Worm (Caenorhabditis elegans): ENCODE data around the gene C50C3.19.
A peak's percentile ranks its signal among the peaks of the same experiment; 100 is the strongest.

Gene C50C3.19

DNA sequence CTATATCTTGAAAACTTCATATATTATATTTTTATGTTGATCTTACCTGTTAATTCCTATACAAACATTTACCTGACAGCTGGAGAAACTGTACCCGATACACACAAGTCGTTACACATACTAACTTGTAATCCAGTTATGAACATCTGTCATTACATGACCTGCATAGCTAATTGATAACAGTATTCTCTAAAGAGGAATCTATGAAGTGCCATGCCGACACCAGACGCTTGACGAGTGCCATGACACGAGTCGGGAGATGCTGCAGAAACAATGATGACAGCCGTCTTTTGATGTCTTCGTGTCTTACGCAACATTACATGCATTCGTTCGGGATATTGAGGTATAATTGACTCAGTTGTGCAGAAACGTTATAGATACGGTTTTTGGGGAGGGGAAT lies 29.5 kb downstream of the C50C3.19 start:
- no peak for TF ChIP-seq him-1 (tag; optimal IDR thresholded peaks at IDR 0.05)
- no peak for TF ChIP-seq dao-5 (tag; optimal IDR thresholded peaks at IDR 0.05)
- no peak for TF ChIP-seq W03F9.2 (tag; optimal IDR thresholded peaks at IDR 0.05)

DNA sequence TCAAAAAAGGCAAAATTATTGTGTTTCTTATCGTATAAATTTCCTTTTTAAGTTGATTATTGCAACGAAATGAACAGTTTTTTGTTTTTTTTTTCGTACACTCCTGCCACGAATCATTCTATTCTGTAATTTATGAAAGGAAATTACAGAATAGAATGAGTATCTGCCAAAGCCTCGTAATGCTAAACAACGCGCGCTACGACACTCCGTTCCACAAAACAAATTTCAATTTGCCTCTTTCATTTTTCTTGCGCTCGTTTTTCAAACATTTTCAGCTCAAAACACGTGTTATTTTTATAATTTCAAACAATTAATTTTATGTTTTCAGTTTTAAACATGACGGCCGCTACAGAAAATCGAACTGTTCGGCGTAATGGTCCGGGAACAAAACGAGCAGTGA lies 34.2 kb downstream of the C50C3.19 start, which contains the start of gene mob-4:
Gene mob-4 (plus strand): TSS at position 329 of the 400 bp plus-strand sequence.
- TF ChIP-seq him-1 (tag; optimal IDR thresholded peaks at IDR 0.05) (no peak), W03F9.2 (tag; optimal IDR thresholded peaks at IDR 0.05) (no peak), dao-5 (tag; optimal IDR thresholded peaks at IDR 0.05) (no peak)

DNA sequence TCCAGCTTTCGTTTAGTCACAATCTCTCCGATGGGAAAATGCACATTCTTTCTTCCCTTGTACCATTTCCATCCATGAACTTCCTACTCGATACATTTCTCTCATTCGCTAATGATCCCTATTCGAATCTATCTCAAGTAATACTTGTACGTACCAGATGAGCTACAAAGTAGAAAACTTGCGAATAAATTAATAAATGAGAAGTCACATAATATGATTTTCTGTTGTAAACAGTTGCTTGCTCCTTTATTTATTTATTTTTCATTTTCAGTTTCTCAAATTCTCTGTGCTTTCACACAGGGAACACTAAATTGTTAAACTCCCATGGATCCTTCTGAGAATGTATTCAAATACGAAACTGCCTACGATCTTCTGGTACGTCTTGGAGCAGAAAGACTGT lies 35.6 kb downstream of the C50C3.19 start, which contains the start of gene rfs-1:
Gene rfs-1 (plus strand): TSS at position 301 of the 400 bp plus-strand sequence.
- TF ChIP-seq W03F9.2 (tag; optimal IDR thresholded peaks at IDR 0.05) (no peak), him-1 (tag; optimal IDR thresholded peaks at IDR 0.05) (no peak), dao-5 (tag; optimal IDR thresholded peaks at IDR 0.05) (no peak)

DNA sequence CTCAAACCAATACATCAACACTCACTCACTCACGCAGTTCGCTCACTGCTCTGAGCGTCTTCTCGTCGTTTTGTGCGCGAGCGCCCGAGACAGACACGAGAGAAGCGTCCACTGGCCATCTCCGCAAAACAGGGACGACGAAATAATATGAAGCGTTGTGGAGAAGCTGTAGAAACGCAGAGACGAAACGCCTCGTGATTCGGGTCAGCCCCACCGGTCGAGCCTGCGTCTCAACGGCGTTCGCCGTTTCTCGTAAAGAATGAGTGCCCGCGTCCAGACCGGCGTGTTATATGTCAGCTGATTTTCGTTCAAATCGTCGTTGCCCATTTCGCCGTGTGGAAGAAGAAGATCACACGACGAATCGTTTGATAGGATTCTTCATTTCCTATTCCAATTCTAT lies 36.9 kb downstream of the C50C3.19 start, which contains the start of gene fbxl-1:
Gene fbxl-1 (plus strand): TSS at position 320 of the 400 bp plus-strand sequence.
- TF ChIP-seq him-1 (tag; optimal IDR thresholded peaks at IDR 0.05) (peak; percentile 84), W03F9.2 (tag; optimal IDR thresholded peaks at IDR 0.05) (peak; percentile 2), dao-5 (tag; optimal IDR thresholded peaks at IDR 0.05) (no peak)

DNA sequence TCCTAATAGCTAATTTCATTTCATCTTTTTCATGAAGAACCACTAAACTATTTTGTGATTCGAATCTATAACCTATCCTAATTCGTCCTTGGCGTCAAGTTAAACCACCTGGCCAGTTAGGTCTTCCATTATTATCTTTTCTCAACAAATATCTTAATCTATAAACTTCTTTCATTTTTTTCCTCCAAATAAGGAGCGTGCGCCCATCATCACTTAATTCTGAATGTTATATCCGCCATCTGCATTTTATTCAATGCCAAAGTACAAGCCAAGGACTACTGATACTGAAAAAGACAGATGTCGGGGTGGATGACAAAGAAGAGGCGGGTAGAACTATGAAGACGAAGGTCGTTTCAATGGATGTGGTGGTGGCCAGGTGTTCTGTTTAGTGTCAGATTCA lies 38.3 kb downstream of the C50C3.19 start:
- no peak for TF ChIP-seq dao-5 (tag; optimal IDR thresholded peaks at IDR 0.05)
- no peak for TF ChIP-seq W03F9.2 (tag; optimal IDR thresholded peaks at IDR 0.05)
- no peak for TF ChIP-seq him-1 (tag; optimal IDR thresholded peaks at IDR 0.05)

DNA sequence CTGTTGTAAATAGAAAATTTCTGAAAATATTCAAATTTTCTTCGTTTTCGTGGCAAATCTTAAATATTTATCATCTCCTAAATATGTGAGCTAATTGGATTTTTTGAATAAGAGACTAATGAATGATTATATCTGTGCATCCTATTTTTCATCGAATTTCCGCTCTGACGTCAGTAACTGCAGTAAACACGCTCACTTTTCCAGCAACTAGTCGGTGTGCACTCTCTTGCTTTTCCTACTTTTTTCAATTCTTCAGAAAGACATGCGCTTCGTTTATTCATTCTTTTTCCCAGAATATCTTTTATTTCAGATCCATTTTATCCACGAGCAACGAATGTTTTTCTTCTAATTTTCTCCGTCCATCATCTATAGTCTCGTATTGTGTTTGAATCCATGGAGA lies 38.9 kb downstream of the C50C3.19 start:
- TF ChIP-seq him-1 (tag; optimal IDR thresholded peaks at IDR 0.05) (no peak), dao-5 (tag; optimal IDR thresholded peaks at IDR 0.05) (no peak), W03F9.2 (tag; optimal IDR thresholded peaks at IDR 0.05) (no peak)

DNA sequence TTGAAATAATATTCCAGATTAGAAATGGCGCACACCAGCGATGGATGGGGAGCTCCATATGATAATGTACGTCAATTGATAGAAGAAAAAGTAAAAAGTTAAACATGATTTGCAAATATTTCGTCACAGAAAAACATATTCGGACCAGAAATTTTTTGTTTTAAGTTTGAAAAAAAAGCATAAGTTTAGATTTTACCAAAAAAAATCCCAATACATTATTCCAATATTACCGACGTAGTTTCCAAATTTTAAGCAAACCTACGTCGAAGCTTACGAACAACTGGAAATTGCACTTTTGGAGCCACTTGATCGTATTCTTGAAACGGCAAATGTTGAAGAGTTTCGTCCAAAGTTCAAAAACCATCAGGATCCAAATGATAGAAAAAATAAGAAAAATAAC lies 42.0 kb downstream of the C50C3.19 start, which contains the start of gene henn-1:
Gene henn-1 (plus strand): TSS at position 18 of the 400 bp plus-strand sequence.
- TF ChIP-seq him-1 (tag; optimal IDR thresholded peaks at IDR 0.05) (no peak), W03F9.2 (tag; optimal IDR thresholded peaks at IDR 0.05) (no peak), dao-5 (tag; optimal IDR thresholded peaks at IDR 0.05) (no peak)

DNA sequence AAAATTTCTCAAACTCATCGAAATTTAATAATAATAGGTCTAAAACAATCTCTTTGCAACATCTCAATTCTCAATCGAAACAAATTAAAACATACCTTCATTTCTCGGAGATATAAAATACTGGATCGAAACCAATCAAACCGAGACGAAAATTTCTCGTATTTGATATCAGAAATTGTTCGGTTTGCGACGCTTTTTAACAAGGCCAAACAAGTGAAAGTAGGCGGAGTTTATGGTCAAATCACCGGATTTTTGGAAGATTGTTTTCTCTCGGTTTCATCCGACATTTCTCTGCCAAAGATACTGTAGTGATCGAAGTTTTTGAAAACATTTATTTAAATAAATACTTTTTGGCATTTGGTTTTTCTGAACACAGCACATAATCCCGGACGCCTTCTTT lies 44.8 kb downstream of the C50C3.19 start, which contains the start of gene C02F5.14:
Gene C02F5.14 (minus strand): TSS at position 157 of the 400 bp plus-strand sequence.
- no peak for TF ChIP-seq dao-5 (tag; optimal IDR thresholded peaks at IDR 0.05)
- no peak for TF ChIP-seq him-1 (tag; optimal IDR thresholded peaks at IDR 0.05)

DNA sequence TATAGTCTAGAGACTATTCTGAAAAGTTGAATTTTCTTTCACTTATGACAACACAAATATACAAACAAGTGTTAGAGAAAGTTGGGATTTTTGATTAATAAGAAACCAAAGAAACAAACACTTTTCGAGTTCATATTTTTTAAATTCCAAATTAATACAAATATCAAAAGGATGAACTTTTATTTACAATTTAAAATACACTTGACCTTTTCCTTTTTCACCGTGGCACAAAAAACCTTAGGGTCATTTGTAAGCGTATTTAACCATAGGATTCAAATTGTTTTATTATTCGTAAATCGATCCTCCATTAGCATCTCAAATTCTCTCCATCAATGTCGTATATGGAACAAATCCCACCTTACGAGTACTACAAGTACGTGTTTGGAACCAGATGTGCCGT lies 45.3 kb downstream of the C50C3.19 start, which contains the start of gene C02F5.5:
Gene C02F5.5 (plus strand): TSS at position 301 of the 400 bp plus-strand sequence.
- no peak for TF ChIP-seq dao-5 (tag; optimal IDR thresholded peaks at IDR 0.05)
- no peak for TF ChIP-seq W03F9.2 (tag; optimal IDR thresholded peaks at IDR 0.05)
- no peak for TF ChIP-seq him-1 (tag; optimal IDR thresholded peaks at IDR 0.05)

DNA sequence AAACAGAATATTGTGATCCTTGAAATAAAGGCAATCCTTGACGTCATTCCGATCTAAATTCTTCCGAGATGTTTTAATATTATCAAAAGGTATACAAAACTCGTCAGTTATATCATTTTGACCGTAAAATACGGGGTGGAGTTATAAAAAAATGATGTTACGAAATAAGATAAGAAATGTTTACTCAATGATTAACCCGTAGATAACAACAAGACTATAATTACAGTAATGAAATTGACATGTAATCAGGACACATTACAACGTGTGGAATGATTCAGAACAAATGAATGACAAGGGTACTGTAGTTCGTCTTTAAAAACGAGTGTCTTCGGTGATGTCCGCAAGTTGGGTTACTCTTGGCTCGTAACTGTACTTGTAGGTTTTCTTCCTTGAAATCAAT lies 47.2 kb downstream of the C50C3.19 start, which contains the start of gene tsp-2:
Gene tsp-2 (minus strand): TSS at position 109 of the 400 bp plus-strand sequence.
- TF ChIP-seq him-1 (tag; optimal IDR thresholded peaks at IDR 0.05) (no peak), W03F9.2 (tag; optimal IDR thresholded peaks at IDR 0.05) (no peak), dao-5 (tag; optimal IDR thresholded peaks at IDR 0.05) (no peak)

DNA sequence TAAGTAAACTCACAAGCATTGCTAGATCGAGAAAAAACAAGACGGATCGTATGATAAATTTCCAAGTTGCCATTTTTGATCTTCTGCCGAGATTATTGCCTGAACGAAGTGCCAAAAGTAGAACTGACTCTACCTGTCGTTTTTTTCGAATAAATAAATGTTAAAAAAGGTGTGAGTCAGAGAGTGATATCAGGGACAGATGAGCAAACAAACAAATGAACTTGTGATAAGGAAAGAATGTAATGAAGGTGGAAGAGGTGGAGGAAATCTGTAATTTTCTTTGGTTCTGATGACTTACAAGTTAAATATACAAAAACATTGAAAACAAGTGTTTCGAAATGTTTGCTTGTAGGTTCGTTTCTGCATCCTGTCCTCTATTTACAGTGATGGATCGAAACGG lies 48.7 kb downstream of the C50C3.19 start, which contains the start of gene tsp-1:
Gene tsp-1 (minus strand): TSS at position 99 of the 400 bp plus-strand sequence.
- TF ChIP-seq him-1 (tag; optimal IDR thresholded peaks at IDR 0.05), result no peak

DNA sequence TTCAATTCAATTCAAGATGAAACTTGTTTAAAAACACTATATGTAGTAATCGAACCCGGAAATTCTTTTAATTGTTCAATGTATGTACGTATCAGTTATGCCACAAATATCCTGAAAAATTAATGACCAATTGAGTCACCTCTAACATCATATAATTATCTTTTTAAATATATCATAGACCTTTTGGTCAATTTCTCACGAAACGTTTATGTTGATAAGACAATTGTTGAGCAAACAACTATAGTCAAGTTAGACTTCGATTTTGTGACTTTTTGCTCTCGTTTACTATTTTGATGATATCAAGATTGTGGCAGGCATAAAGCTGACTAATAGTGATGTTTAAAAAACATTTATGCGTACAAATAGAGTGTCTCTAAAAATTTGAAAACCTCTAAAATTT lies 49.6 kb downstream of the C50C3.19 start:
- no peak for TF ChIP-seq him-1 (tag; optimal IDR thresholded peaks at IDR 0.05)
- TF ChIP-seq W03F9.2 (tag; optimal IDR thresholded peaks at IDR 0.05), result no peak
- TF ChIP-seq dao-5 (tag; optimal IDR thresholded peaks at IDR 0.05), result no peak
